Worm (Caenorhabditis elegans): ENCODE results near the gene ZC190.5.
A peak's percentile ranks its signal among the peaks of the same experiment; 100 is the strongest.

Gene ZC190.5

ce11 chrV:8681050-8681449 lies 7.7 kb upstream of the ZC190.5 start, which contains the start of gene ZC190.2:
TSS of gene ZC190.2 (plus strand) at chrV:8681350.
- TF ChIP-seq alr-1 (tag; optimal IDR thresholded peaks at IDR 0.05) (no peak), lin-11 (tag; optimal IDR thresholded peaks at IDR 0.05) (no peak), sem-4 (tag; optimal IDR thresholded peaks at IDR 0.05) (no peak), gmeb-1 (tag; optimal IDR thresholded peaks at IDR 0.05) (no peak), skn-1 (tag; optimal IDR thresholded peaks at IDR 0.05) (no peak), nhr-10 (tag; optimal IDR thresholded peaks at IDR 0.05) (no peak), nhr-11 (tag; optimal IDR thresholded peaks at IDR 0.05) (no peak), mab-5 (tag; optimal IDR thresholded peaks at IDR 0.05) (no peak), blmp-1 (tag; optimal IDR thresholded peaks at IDR 0.05; ENCODE audit: insufficient read depth) (no peak), nhr-12 (tag; optimal IDR thresholded peaks at IDR 0.05) (no peak)

- TF ChIP-seq blmp-1 (tag; optimal IDR thresholded peaks at IDR 0.05; ENCODE audit: insufficient read depth) (no peak), ceh-82 (tag; optimal IDR thresholded peaks at IDR 0.05) (no peak), nhr-12 (tag; optimal IDR thresholded peaks at IDR 0.05) (no peak), unc-55 (GFP tag; optimal IDR thresholded peaks at IDR 0.05) (no peak), ama-1 (optimal IDR thresholded peaks at IDR 0.05) (no peak), ZK546.5 (tag; optimal IDR thresholded peaks at IDR 0.05) (no peak), zag-1 (tag; optimal IDR thresholded peaks at IDR 0.05) (no peak), nhr-25 (tag; optimal IDR thresholded peaks at IDR 0.05) (no peak), alr-1 (tag; optimal IDR thresholded peaks at IDR 0.05) (no peak), mbf-1 (tag; optimal IDR thresholded peaks at IDR 0.05) (no peak), crh-2 (tag; optimal IDR thresholded peaks at IDR 0.05) (no peak), Y55F3AM.14 (GFP tag; optimal IDR thresholded peaks at IDR 0.05) (no peak), aly-2 (tag; optimal IDR thresholded peaks at IDR 0.05) (no peak), elt-3 (tag; optimal IDR thresholded peaks at IDR 0.05) (no peak), dmd-4 (tag; optimal IDR thresholded peaks at IDR 0.05) (no peak), F13H6.1 (tag; optimal IDR thresholded peaks at IDR 0.05) (no peak), lsy-2 (tag; optimal IDR thresholded peaks at IDR 0.05) (no peak), nhr-23 (tag; optimal IDR thresholded peaks at IDR 0.05) (no peak)
These were observed 3.8 kb upstream of the ZC190.5 start, which contains the start of gene ZC190.6 for ce11 chrV:8677193-8677592. TSS of gene ZC190.6 (minus strand) at chrV:8677293.

ce11 chrV:8671568-8672123 lies 1.8 kb downstream of the ZC190.5 start:
- TF ChIP-seq nhr-25 (tag; optimal IDR thresholded peaks at IDR 0.05) = peak; percentile 7
- TF ChIP-seq nhr-11 (tag; optimal IDR thresholded peaks at IDR 0.05) = no peak

- no peak for TF ChIP-seq unc-62 (GFP tag; optimal IDR thresholded peaks at IDR 0.05)
- peak; percentile 31 for TF ChIP-seq nhr-25 (tag; optimal IDR thresholded peaks at IDR 0.05)
These were observed 2.6 kb downstream of the ZC190.5 start for ce11 chrV:8670759-8671158.

ce11 chrV:8668224-8668623 lies 5.2 kb downstream of the ZC190.5 start:
- TF ChIP-seq nhr-25 (tag; optimal IDR thresholded peaks at IDR 0.05) (peak; percentile 65), ceh-16 (tag; optimal IDR thresholded peaks at IDR 0.05) (peak; percentile 47), lin-11 (tag; optimal IDR thresholded peaks at IDR 0.05) (no peak), nhr-12 (tag; optimal IDR thresholded peaks at IDR 0.05) (no peak), R02D3.7 (tag; optimal IDR thresholded peaks at IDR 0.05) (no peak), blmp-1 (tag; optimal IDR thresholded peaks at IDR 0.05; ENCODE audit: insufficient read depth) (peak; percentile 93)

ce11 chrV:8667230-8668021 lies 6.0 kb downstream of the ZC190.5 start:
- TF ChIP-seq F13H6.1 (tag; optimal IDR thresholded peaks at IDR 0.05) (peak; percentile 71), sma-9 (GFP tag; optimal IDR thresholded peaks at IDR 0.05) (peak; percentile 78), sma-9 (tag; optimal IDR thresholded peaks at IDR 0.05) (no peak), sma-3 (GFP tag; optimal IDR thresholded peaks at IDR 0.05) (no peak), lsy-2 (tag; optimal IDR thresholded peaks at IDR 0.05) (peak in 1 of 2 experiments; percentile 25), nhr-129 (tag; optimal IDR thresholded peaks at IDR 0.05) (peak; percentile 33)

Measured in whole organism, L2 larva.